Fruit fly (Drosophila melanogaster): ENCODE measurements around the gene ND-B22.

Gene ND-B22

DNA sequence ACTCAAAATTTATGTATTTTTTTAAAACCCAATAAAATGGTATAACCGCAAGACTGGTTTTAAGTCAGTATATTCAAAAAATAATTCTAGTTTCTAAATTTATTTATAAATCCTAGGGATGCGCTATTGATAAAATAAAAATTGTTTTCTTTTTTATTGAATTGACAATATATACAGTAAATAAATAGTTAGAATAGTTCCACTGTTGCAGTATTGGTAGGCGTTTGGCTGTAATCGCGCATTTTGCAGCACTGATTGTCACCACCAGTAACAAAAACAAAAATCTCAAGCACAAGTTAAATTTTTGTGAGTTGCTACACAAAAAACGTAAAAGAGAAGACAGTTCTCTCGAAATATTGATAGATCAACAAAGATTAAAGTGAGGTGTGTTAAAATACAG, 2.0 kb downstream of the ND-B22 start, which contains the start of gene CG31855 (continued):
- TF ChIP-seq eve (GFP tag; optimal IDR thresholded peaks at IDR 0.05) (no peak), toy (GFP tag; IDR thresholded peaks at IDR 0.05) (no peak), CG18011 (GFP tag; optimal IDR thresholded peaks at IDR 0.05) (peak; percentile 77), sim (GFP tag; IDR thresholded peaks at IDR 0.05) (no peak), CG34376 (GFP tag; optimal IDR thresholded peaks at IDR 0.05) (peak; percentile 90), CG12236 (GFP tag; optimal IDR thresholded peaks at IDR 0.05) (no peak), disco-r (GFP tag; optimal IDR thresholded peaks at IDR 0.05) (peak; percentile 66), caup (GFP tag; optimal IDR thresholded peaks at IDR 0.05; ENCODE audit: severe bottlenecking) (peak; percentile 87), CG13296 (GFP tag; optimal IDR thresholded peaks at IDR 0.05) (peak; percentile 89), CG6254 (GFP tag; optimal IDR thresholded peaks at IDR 0.05) (peak; percentile 17), cwo (GFP tag; optimal IDR thresholded peaks at IDR 0.05) (peak; percentile 68), sob (GFP tag; IDR thresholded peaks at IDR 0.05) (peak; percentile 95), CG18262 (tag; optimal IDR thresholded peaks at IDR 0.05) (peak; percentile 77), CG10462 (GFP tag; optimal IDR thresholded peaks at IDR 0.05) (peak; percentile 74), CG18764 (GFP tag; optimal IDR thresholded peaks at IDR 0.05) (peak; percentile 80), H15 (GFP tag; IDR thresholded peaks at IDR 0.05) (peak; percentile 87), CG8290 (GFP tag; optimal IDR thresholded peaks at IDR 0.05) (peak; percentile 72), CG8290 (tag; optimal IDR thresholded peaks at IDR 0.05) (no peak), nerfin-2 (GFP tag; IDR thresholded peaks at IDR 0.05; ENCODE audit: partially characterized antibody) (no peak), stwl (tag; optimal IDR thresholded peaks at IDR 0.05) (peak; percentile 55), CG2678 (tag; optimal IDR thresholded peaks at IDR 0.05) (peak; percentile 81), dati (GFP tag; IDR thresholded peaks at IDR 0.05) (no peak), Hey (tag; optimal IDR thresholded peaks at IDR 0.05) (peak; percentile 28), nau (GFP tag; optimal IDR thresholded peaks at IDR 0.05) (peak; percentile 75), ato (GFP tag; IDR thresholded peaks at IDR 0.05; ENCODE audit: partially characterized antibody) (no peak), CG7357 (GFP tag; IDR thresholded peaks at IDR 0.05) (peak; percentile 14; the same call in 1 of the 3 replicates), Jarid2 (GFP tag; optimal IDR thresholded peaks at IDR 0.05) (no peak), CG5180 (GFP tag; optimal IDR thresholded peaks at IDR 0.05) (peak; percentile 35), CG13123 (GFP tag; optimal IDR thresholded peaks at IDR 0.05) (peak; percentile 82)

DNA sequence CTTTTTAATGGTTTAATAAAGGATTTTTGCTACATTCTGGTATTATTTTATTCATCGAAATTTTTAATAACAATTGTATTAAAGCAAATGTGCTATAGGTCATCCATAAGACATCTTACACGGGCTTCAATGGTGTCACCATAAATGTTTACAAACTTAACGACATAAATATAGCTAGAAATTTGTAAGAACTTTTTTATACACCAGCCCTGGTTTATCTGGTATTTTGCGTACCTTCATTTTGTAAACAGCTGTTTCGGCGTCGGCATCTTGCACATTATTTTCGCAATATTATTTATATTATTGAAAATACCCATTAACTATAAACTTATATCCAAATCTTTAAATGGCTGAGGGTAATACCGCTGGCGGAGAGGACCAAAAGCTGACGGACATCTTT, 3.5 kb downstream of the ND-B22 start, which contains the start of gene Tap42:
TSS of gene Tap42 (plus strand) at position 240 of the 400 bp plus-strand sequence.
- TF ChIP-seq bab2 (GFP tag; optimal IDR thresholded peaks at IDR 0.05) (no peak), cg (GFP tag; optimal IDR thresholded peaks at IDR 0.05) (no peak), nmo (GFP tag; optimal IDR thresholded peaks at IDR 0.05) (peak; percentile 20), az2 (GFP tag; optimal IDR thresholded peaks at IDR 0.05) (peak; percentile 20), CG3838 (GFP tag; optimal IDR thresholded peaks at IDR 0.05) (no peak), CG12155 (GFP tag; optimal IDR thresholded peaks at IDR 0.05) (peak; percentile 22), NC2β (GFP tag; optimal IDR thresholded peaks at IDR 0.05) (no peak), CG17829 (tag; optimal IDR thresholded peaks at IDR 0.05) (peak; percentile 24), CG7928 (GFP tag; optimal IDR thresholded peaks at IDR 0.05) (peak; percentile 89), E2f2 (GFP tag; IDR thresholded peaks at IDR 0.05) (peak; percentile 28), Nf-YB (GFP tag; optimal IDR thresholded peaks at IDR 0.05) (no peak), CG14710 (tag; optimal IDR thresholded peaks at IDR 0.05) (peak; percentile 46), dimm (GFP tag; IDR thresholded peaks at IDR 0.05) (no peak), row (GFP tag; IDR thresholded peaks at IDR 0.05) (peak; percentile 71), grau (tag; optimal IDR thresholded peaks at IDR 0.05) (peak; percentile 50), GATAe (GFP tag; conservative IDR thresholded peaks at IDR 0.05) (no peak), dpn (GFP tag; optimal IDR thresholded peaks at IDR 0.05) (peak in 1 of 2 experiments; percentile 6), CG7745 (tag; optimal IDR thresholded peaks at IDR 0.05) (no peak), NfI (GFP tag; optimal IDR thresholded peaks at IDR 0.05) (no peak), CG11504 (tag; optimal IDR thresholded peaks at IDR 0.05) (peak; percentile 43), phol (tag; optimal IDR thresholded peaks at IDR 0.05) (peak; percentile 72), Med (GFP tag) (peak; percentile 86), CG15479 (GFP tag; optimal IDR thresholded peaks at IDR 0.05) (peak; percentile 24)

All from whole organism, embryonic.